Worm (Caenorhabditis elegans): ENCODE results near the gene mtss-1.

- TF ChIP-seq nhr-12 (tag; optimal IDR thresholded peaks at IDR 0.05) (no peak), snpc-4 (tag; optimal IDR thresholded peaks at IDR 0.05) (no peak), lsy-2 (tag; optimal IDR thresholded peaks at IDR 0.05) (no peak), mls-2 (tag; optimal IDR thresholded peaks at IDR 0.05) (no peak), unc-39 (tag; optimal IDR thresholded peaks at IDR 0.05) (no peak), ztf-11 (tag; optimal IDR thresholded peaks at IDR 0.05) (no peak), bed-3 (GFP tag; optimal IDR thresholded peaks at IDR 0.05) (no peak), pha-4 (tag; optimal IDR thresholded peaks at IDR 0.05) (no peak), sptf-1 (tag; optimal IDR thresholded peaks at IDR 0.05) (no peak), nhr-76 (tag; optimal IDR thresholded peaks at IDR 0.05) (no peak), nhr-237 (tag; optimal IDR thresholded peaks at IDR 0.05) (no peak), mep-1 (tag; optimal IDR thresholded peaks at IDR 0.05) (no peak), blmp-1 (tag; optimal IDR thresholded peaks at IDR 0.05) (no peak)
Observed at ce11 chrIII:8782744-8783143, 14.6 kb downstream of the mtss-1 start.
